Worm (Caenorhabditis elegans) whole organism, young adult: ENCODE measurements around the gene nhr-139.

Source experiments
- F52B5.7 ChIP-seq: sonication (generic microtip); optimal IDR thresholded peaks from 2 replicates; lab custom pipeline; 2016; ENCODE audit warnings: mild to moderate bottlenecking, missing genetic modification characterization, missing compliant biosample characterization
- fkh-3 ChIP-seq: sonication (generic microtip); optimal IDR thresholded peaks from 2 replicates; lab custom pipeline; 2016; ENCODE audit warnings: mild to moderate bottlenecking, missing genetic modification characterization, missing compliant biosample characterization
- rpc-1 ChIP-seq, 2 experiments: fragments of 150-350 bp in 1 of 2; sonication (generic microtip) in 1 of 2; optimal IDR thresholded peaks; 2 replicates each; lab custom pipeline; 2014 to 2018; ENCODE audit warnings: missing biosample characterization in 1 of 2, missing genetic modification characterization in 1 of 2, missing genetic modification reagents in 1 of 2, missing genotype in 1 of 2
- snpc-4 ChIP-seq, 5 experiments: fragments of 150-350 bp in 1 of 5; sonication (generic microtip) in 4 of 5; optimal IDR thresholded peaks; 2 replicates each; lab custom pipeline; 2014 to 2018; ENCODE audit warnings: missing genetic modification characterization in 5 of 5, missing biosample characterization in 3 of 5, antibody characterized with exemption in 2 of 5, mild to moderate bottlenecking in 2 of 5, missing compliant biosample characterization in 2 of 5, missing genotype in 2 of 5, moderate library complexity in 2 of 5, missing genetic modification reagents in 1 of 5

DNA sequence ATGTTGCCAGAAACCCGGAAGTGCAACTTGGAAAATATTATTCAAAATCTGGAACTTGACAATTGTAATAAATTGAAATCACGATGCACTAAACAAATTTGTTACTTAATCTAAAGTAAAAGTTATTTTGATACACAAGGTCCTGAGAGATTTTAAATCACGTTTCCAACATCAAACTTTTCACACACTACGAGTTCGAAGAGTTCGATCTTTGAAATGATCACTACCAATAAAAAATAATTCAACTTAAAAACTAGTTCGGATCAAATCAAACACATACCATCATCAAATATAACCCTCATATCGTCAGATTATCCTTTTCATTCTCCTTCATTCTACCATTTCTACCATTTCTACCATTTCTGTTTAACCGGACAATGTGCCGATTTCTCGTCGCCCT, 18.4 kb upstream of the nhr-139 start, which contains the start of gene spig-10:
- no peak for TF ChIP-seq rpc-1 (optimal IDR thresholded peaks at IDR 0.05; lab: Kevin White, UChicago)
- no peak for TF ChIP-seq rpc-1 (tag; optimal IDR thresholded peaks at IDR 0.05; lab: Kevin White, UChicago)
- no peak for TF ChIP-seq snpc-4 (GFP tag; optimal IDR thresholded peaks at IDR 0.05; lab: Kevin White, UChicago)
- no peak for TF ChIP-seq snpc-4 (tag; optimal IDR thresholded peaks at IDR 0.05; lab: Kevin White, UChicago)
- no peak for TF ChIP-seq F52B5.7 (tag; lab: Kevin White, UChicago)
- TF ChIP-seq fkh-3 = no peak
